Worm (Caenorhabditis elegans) whole organism, early embryonic: ENCODE data around the gene F35F10.14.

ENCODE experiments used
- B0310.2 ChIP-seq: sonication (generic microtip); optimal IDR thresholded peaks from 2 replicates; lab custom pipeline; 2016; ENCODE audit warnings: mild to moderate bottlenecking, missing genetic modification characterization, missing compliant biosample characterization
- F13C5.2 ChIP-seq: sonication (generic microtip); optimal IDR thresholded peaks from 2 replicates; lab custom pipeline; 2017; ENCODE audit warnings: mild to moderate bottlenecking, missing genetic modification characterization, inconsistent platforms, missing compliant biosample characterization
- ama-1 ChIP-seq: fragments of 150-350 bp; optimal IDR thresholded peaks from 2 replicates; lab custom pipeline; 2014
- ceh-13 ChIP-seq: fragments of 200-800 bp; sonication (Bioruptor generic); optimal IDR thresholded peaks from 2 replicates; lab custom pipeline; 2018; ENCODE audit warnings: mild to moderate bottlenecking, missing genetic modification characterization, missing compliant biosample characterization
- ets-7 ChIP-seq: sonication (generic microtip); optimal IDR thresholded peaks from 2 replicates; lab custom pipeline; 2016; ENCODE audit warnings: missing genotype, missing genetic modification characterization, missing compliant biosample characterization
- flt-1 ChIP-seq: fragments of 200-800 bp; sonication (Bioruptor generic); IDR thresholded peaks from 2 replicates; pipeline ENCODE4 v1.3.6; 2022; ENCODE audit warnings: missing genetic modification characterization, missing compliant biosample characterization
- hmbx-1 ChIP-seq: sonication (generic microtip); optimal IDR thresholded peaks from 2 replicates; lab custom pipeline; 2016; ENCODE audit warnings: mild to moderate bottlenecking, missing genetic modification characterization, missing compliant biosample characterization
- hmg-4 ChIP-seq: fragments of 200-800 bp; sonication (Bioruptor generic); optimal IDR thresholded peaks from 2 replicates; lab custom pipeline; 2018; ENCODE audit warnings: mild to moderate bottlenecking, missing genetic modification characterization, missing compliant biosample characterization
- pes-1 ChIP-seq: fragments of 200-800 bp; sonication (Bioruptor generic); IDR thresholded peaks from 2 replicates; pipeline ENCODE4 v1.3.6; 2022; ENCODE audit warnings: missing genetic modification reagents, missing genetic modification characterization, missing compliant biosample characterization
- scrt-1 ChIP-seq: fragments of 200-800 bp; sonication (Bioruptor generic); IDR thresholded peaks from 2 replicates; pipeline ENCODE4 v1.3.6; 2022; ENCODE audit warnings: missing genetic modification characterization, missing compliant biosample characterization
- tbx-37 ChIP-seq: fragments of 200-800 bp; sonication (Bioruptor generic); conservative IDR thresholded peaks from 2 replicates; pipeline ENCODE4 v1.3.6; 2022; ENCODE audit warnings: missing genetic modification reagents, missing genetic modification characterization, missing compliant biosample characterization
- tra-4 ChIP-seq: sonication (generic microtip); optimal IDR thresholded peaks from 2 replicates; lab custom pipeline; 2017; ENCODE audit warnings: missing genetic modification characterization, missing compliant biosample characterization

DNA sequence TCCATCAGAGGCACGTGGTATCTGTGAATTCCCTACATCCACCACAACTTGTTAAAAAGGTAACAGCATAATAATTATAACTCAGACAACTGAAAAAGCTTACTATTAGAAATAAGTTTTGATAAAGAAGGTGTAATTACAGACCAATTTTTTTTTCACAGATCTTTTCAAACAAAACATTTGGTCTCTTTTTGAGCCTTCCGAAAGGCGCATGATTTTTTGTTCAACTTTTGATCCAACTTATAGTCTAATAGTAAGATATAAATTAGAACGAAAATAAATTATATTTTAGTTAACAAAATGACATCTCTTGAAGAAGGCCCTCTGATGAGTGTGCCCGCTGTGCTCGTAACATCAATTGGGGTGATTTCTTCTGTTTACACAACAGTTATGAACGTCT, 11.7 kb downstream of the F35F10.14 start, which contains the start of gene srbc-3:
- TF ChIP-seq ama-1 (lab: Kevin White, UChicago) (no peak), ets-7 (tag; lab: Kevin White, UChicago) (no peak), tra-4 (no peak), tbx-37 (GFP tag; lab: Robert Waterston, UW) (no peak), flt-1 (no peak), B0310.2 (tag; lab: Kevin White, UChicago) (no peak), hmbx-1 (tag; lab: Kevin White, UChicago) (no peak), F13C5.2 (tag; lab: Kevin White, UChicago) (no peak), ceh-13 (GFP tag; lab: Kevin White, UChicago) (no peak), hmg-4 (GFP tag; lab: Kevin White, UChicago) (no peak), pes-1 (GFP tag; lab: Robert Waterston, UW) (no peak), scrt-1 (GFP tag; lab: Robert Waterston, UW) (no peak)
